Fruit fly (Drosophila melanogaster) whole organism, prepupa: Measurements from ENCODE around the gene Npc2h.

ENCODE experiments used
- CG11902 ChIP-seq: fragments of 200-800 bp; sonication (Bioruptor generic); optimal IDR thresholded peaks from 3 replicates; lab custom pipeline; 2016; ENCODE audit warnings: missing biosample characterization, missing genetic modification characterization
- CG6854 ChIP-seq: fragments of 200-800 bp; sonication (Bioruptor generic); optimal IDR thresholded peaks from 2 replicates; lab custom pipeline; 2017; ENCODE audit warnings: missing biosample characterization, mild to moderate bottlenecking, missing genetic modification characterization
- CG7368 ChIP-seq: fragments of 200-800 bp; sonication (Bioruptor generic); optimal IDR thresholded peaks from 3 replicates; lab custom pipeline; 2016; ENCODE audit warnings: missing biosample characterization, missing genetic modification characterization
- Gug ChIP-seq: fragments of 200-800 bp; sonication (Bioruptor generic); IDR thresholded peaks from 2 replicates; pipeline ENCODE4 v1.3.6; 2022; ENCODE audit warnings: missing biosample characterization, missing genetic modification characterization
- Hr39 ChIP-seq: fragments of 200-800 bp; sonication (Bioruptor generic); optimal IDR thresholded peaks from 2 replicates; lab custom pipeline; 2016; ENCODE audit warnings: missing biosample characterization, missing genetic modification characterization
- Smox ChIP-seq: fragments of 200-800 bp; sonication (Bioruptor generic); optimal IDR thresholded peaks from 3 replicates; lab custom pipeline; 2016; ENCODE audit warnings: missing biosample characterization, missing genetic modification characterization
- fd59A ChIP-seq: fragments of 200-800 bp; sonication (Bioruptor generic); optimal IDR thresholded peaks from 2 replicates; lab custom pipeline; 2017; ENCODE audit warnings: missing biosample characterization, mild to moderate bottlenecking, missing genetic modification characterization, missing genetic modification reagents
- lz ChIP-seq: fragments of 200-800 bp; sonication (Bioruptor generic); optimal IDR thresholded peaks from 3 replicates; lab custom pipeline; 2016; ENCODE audit warnings: missing biosample characterization, missing genetic modification characterization
- ss ChIP-seq, 2 experiments: fragments of 200-800 bp; sonication (Bioruptor generic); optimal IDR thresholded peaks; 2 replicates in 1 of 2; 3 replicates in 1 of 2; lab custom pipeline; 2017 to 2018; ENCODE audit warnings: mild to moderate bottlenecking in 2 of 2, missing biosample characterization in 2 of 2, missing genetic modification characterization in 2 of 2, moderate library complexity in 1 of 2

DNA sequence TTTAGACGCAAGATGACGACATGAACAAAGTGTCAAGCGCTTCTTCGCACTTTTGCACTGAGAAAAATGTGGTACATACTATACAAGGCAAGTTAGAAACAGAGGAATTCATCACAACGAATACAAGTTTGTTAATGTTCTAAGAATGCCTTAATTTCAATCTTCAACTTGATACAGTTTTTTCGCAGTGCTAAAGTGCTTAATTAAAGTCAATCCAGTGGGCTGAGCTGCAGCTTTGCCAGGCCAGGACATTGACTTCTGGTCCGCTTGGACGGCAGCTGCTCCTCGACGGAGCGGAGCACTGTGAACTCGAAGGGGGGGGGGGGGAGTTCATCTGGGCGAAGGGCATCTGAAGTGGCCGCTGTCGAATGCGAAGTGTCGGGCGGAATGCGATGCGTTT is 10.1 kb upstream of the Npc2h start:
- TF ChIP-seq Hr39 (peak; percentile 15), CG11902 (GFP tag; lab: Kevin White, UChicago) (no peak), Gug (no peak), lz (no peak), ss (GFP tag; optimal IDR thresholded peaks at IDR 0.05; lab: Kevin White, UChicago) (no peak), Smox (GFP tag; lab: Kevin White, UChicago) (no peak), CG7368 (GFP tag; lab: Kevin White, UChicago) (no peak), fd59A (GFP tag; lab: Kevin White, UChicago) (peak; percentile 4), CG6854 (GFP tag; lab: Kevin White, UChicago) (no peak)
